Fruit fly (Drosophila melanogaster) whole organism, larva: ENCODE data around the gene CecA2.

ENCODE experiments used
- noc ChIP-seq: fragments of 200-800 bp; sonication (Bioruptor generic); optimal IDR thresholded peaks from 3 replicates; lab custom pipeline; 2019; ENCODE audit warnings: missing biosample characterization, mild to moderate bottlenecking, missing genetic modification characterization, moderate library complexity

CecA2 gene

DNA sequence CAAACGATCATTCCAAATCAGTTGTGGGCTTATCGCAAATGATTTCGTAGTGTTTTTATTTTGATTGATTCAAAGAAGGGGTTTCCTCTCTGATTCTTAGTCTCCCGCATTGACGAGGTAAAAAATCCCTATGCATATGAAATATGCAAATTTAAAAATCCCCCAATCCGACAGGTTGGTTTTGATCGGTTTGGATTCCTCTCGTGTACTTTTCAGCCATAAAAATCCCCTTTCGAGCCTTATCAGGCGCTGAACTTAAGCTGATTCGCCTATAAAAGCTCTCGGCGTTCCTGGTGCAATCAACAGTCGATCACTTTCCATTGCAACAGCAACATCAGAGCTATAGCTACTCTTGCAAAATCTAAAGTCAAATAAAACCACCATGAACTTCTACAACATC lies at the start of gene CecA2:
Gene CecA2, plus strand, starts transcription at position 301 of the 400 bp plus-strand sequence.
- no peak for TF ChIP-seq noc (tag; lab: Kevin White, UChicago)

DNA sequence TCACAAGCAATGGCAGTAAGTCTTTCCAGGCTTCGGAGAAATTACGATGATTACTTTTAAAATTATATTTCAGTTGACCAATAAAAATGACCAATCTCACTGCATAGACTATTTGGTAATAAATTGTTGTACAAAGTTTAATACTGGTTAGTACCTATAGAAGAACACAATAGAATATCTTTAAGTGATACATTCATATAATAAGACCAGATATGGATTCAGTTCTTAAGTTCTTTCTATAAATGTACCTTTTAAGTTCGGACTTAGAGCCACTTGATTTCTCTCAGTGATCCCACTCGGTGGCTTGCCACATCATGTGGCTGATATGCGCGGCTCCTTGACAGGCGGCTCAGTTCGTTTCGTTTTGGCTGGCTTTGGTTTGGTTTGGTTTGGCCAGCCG lies 48.7 kb upstream of the CecA2 start:
- TF ChIP-seq noc (tag; lab: Kevin White, UChicago): no peak

dm6 chr3R:30164162-30164561 lies 47.8 kb upstream of the CecA2 start:
- TF ChIP-seq noc (tag; lab: Kevin White, UChicago): no peak

- no peak for TF ChIP-seq noc (tag; lab: Kevin White, UChicago)
Measured at dm6 chr3R:30166159-30166784, 45.7 kb upstream of the CecA2 start, which contains the start of gene VhaAC45RP. TSS of gene VhaAC45RP (minus strand) at chr3R:30166419.

DNA sequence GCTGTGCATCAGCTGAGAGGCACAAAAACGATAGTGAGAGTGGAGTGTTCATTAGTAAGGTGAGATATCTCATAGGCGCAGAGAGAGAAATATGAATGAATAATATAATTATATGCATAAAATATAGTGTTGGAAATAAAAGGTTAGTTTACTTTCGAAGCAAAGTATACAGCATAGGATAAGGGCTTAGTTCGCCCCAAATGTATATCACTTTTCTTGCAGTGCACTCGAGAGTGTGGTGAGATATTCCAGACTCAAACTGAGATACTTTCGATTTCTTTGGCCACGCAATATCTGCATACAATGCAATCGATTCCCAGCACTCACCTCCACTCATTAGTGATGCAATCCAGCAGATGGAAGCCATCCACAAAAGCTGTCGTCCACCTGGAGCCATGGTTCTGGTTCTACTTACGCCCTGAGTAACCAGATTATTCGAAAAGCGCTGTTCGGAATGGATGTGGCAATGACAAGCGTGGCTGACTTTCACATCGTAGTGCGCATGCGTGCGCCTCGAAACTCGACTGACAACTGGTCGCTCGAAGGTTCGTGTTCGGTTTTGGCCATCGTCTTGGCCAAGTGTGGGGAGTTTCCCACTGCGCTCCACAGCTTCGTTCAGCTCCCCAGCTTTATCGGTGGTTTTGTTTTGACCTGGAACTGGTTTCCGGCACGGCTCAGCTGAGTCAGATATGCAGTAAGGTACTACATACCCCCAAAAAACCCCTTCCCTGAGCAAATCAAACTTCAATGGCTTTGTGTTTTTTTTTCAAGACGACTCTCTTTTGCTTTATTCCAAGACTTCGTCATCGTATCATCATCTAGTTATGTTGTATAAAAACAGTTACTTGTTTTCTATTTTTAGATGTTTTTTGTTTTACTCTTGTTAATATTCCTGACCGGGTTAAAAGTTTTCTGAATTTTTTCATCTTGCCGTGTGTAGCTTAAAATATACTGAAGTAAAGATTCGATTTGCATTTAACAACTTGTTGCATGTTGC lies 41.0 kb upstream of the CecA2 start, which contains the start of gene Rsod:
Gene Rsod, minus strand, starts transcription at position 537 of the 997 bp plus-strand sequence.
- no peak for TF ChIP-seq noc (tag; lab: Kevin White, UChicago)

DNA sequence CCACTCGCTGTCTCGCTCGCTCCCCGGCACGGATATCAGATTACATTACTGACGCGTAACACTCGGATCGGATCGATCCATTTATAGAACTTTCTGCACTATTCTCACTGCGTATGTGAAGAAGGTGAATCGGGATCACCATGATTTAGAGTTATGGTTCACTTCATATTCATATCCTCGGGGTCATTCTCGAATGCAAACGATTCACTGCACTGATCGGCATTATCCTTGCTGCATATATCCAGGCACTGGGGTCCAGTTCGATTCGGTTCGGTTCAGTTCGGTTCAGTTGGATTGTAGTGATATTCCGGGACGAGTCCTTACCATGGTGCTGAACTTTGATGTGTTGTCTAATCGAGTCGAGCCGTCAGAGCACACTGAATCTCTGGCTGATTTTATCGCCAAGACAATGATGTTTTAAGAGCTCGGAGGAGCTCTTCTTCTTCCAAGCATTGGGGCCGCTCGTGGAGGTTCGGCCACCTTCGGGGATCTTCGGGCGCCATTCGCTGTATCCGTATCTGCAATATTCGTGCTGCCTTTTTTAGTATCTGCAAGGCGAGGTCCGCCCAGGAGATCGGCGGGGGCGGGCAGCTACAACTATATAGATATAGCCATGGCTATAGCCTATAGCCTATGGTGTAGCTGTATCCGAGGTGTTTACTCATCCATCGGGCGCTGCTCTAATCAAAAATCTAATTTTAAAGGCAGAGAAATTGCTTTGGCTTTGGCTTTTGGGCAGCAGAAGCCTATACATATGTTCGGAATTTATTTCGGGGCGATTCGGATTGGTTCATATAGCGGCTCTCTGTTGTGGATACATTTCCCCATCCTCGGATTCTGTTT lies 37.6 kb upstream of the CecA2 start, which contains the start of gene Mlc2:
Gene Mlc2, minus strand, starts transcription at position 392 of the 843 bp plus-strand sequence.
- no peak for TF ChIP-seq noc (tag; lab: Kevin White, UChicago)

DNA sequence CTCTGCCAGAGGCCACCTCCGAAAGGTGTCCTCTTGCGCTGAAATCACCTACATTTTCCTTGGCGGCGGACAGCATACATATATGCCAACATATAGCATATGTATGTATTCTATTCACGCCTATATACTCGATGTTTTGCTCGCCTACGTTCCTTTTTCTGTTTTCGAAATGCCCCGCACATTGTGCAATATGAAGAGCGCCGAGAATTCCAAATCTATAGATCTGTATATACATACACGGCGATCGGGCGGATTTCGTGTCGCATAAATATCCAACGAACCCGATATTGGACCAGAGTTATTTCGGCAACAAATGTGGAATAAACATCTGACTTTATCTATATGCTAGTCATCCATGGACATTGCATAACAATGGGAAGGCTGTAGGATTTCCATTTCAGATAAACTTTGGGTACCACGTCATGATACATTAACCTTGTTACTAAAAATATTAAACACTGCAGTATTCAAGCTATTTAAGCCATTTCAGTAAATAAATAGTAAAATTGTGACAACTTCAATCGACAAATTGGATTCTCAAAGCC lies 36.8 kb upstream of the CecA2 start:
- no peak for TF ChIP-seq noc (tag; lab: Kevin White, UChicago)

dm6 chr3R:30176314-30176713 lies 35.6 kb upstream of the CecA2 start:
- no peak for TF ChIP-seq noc (tag; lab: Kevin White, UChicago)

DNA sequence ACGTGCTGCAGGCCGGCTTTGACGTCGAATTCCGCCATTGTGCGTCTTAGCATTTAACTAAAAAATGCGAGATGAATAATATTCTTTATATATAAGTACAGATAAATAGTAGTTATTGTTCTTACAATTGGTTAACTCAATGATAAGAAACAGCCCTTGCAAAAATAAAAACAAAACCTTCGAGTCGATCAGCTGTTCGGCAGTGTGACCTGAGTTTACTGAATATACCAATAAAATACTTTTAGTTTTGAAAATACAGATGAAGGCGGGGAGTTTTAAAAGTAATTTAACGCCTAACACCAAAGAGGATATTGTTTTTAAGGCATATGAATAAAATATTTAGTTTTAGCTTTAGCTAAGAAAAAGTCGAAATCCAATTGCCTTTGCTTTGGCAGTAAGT lies 34.5 kb upstream of the CecA2 start, which contains the start of the genes CG1983 and CG15530:
Gene CG1983, minus strand, starts transcription at position 207 of the 400 bp plus-strand sequence.
Gene CG15530, plus strand, starts transcription at position 384 of the 400 bp plus-strand sequence.
- TF ChIP-seq noc (tag; lab: Kevin White, UChicago): no peak

- no peak for TF ChIP-seq noc (tag; lab: Kevin White, UChicago)
Measured at dm6 chr3R:30179934-30180333, 32.0 kb upstream of the CecA2 start, which contains the start of gene Bet5. TSS of gene Bet5 (plus strand) at chr3R:30180232.

DNA sequence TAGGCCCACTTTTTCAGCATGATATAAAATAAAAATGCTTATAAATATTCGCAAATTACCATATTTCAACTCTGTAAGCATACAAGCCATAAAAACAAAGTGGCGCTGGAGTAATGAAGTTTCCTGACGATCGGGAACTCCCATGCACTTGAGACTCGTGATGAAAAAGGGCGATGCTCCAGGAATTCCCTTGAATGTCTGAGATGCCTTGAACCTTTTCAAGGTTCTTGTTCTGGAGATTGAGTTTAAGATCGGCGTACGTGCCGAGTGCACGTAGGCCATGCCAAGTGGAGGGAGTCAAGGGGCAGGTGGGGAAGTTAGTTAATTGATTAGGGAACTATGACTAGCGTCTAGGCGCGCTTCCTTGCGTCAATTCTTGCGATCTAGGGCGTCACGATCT lies 28.1 kb upstream of the CecA2 start:
- no peak for TF ChIP-seq noc (tag; lab: Kevin White, UChicago)

DNA sequence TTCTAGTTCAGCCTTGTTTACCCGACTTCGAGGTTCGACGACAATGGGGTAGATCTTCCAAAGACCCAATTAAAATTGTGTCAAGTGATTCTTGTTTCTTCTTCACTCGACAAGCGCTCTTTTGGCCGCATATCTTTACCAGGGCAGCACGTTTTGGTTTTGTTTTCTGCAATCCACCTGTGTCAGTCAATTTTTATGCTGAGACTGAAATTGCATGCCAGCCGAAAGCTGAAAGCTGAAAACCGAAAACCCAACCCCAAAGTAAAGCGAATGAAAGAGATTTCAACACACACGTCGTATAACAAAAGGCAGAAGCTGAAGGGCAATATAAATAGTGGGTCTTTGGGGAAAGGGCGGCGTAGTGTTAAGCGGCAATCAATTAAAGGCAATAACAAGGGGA lies 22.6 kb upstream of the CecA2 start:
- no peak for TF ChIP-seq noc (tag; lab: Kevin White, UChicago)

dm6 chr3R:30189836-30190235 lies 22.1 kb upstream of the CecA2 start:
- peak; percentile 46 for TF ChIP-seq noc (tag; lab: Kevin White, UChicago)

dm6 chr3R:30191047-30191446 lies 20.9 kb upstream of the CecA2 start, which contains the start of gene CG9747:
TSS of gene CG9747 (minus strand) at chr3R:30191252.
- TF ChIP-seq noc (tag; lab: Kevin White, UChicago): no peak

DNA sequence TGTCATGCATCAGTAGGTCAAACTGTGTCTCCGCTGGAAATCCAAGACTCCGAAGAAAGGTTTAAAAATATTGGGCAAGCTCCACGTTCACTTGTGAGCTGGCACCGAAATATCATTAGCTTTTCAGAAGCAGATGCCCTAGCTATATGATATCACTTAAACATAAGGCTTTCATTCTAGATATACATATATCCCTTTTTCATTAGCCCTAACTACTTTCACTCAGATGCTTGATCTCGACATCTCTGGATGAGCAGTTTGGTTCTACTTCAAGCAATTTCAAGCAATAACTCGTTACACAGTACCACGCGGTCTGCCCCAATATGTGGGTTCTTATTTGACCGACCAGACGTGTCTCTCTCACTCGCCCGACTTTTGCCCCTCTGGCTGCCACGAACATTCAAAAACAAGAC lies 20.5 kb upstream of the CecA2 start:
- no peak for TF ChIP-seq noc (tag; lab: Kevin White, UChicago)
